Worm (Caenorhabditis elegans) whole organism, L4 larva: ENCODE data around the gene far-6.
A peak's percentile ranks its signal among the peaks of the same experiment; 100 is the strongest.

Source experiments
- D1046.2 ChIP-seq: fragments of 200-800 bp; sonication (Bioruptor generic); IDR thresholded peaks from 2 replicates; pipeline ENCODE4 v1.3.6; 2022; ENCODE audit warnings: missing genetic modification characterization, missing compliant biosample characterization
- F37D6.2 ChIP-seq: sonication (generic microtip); optimal IDR thresholded peaks from 2 replicates; lab custom pipeline; 2016; ENCODE audit warnings: mild to moderate bottlenecking, missing genetic modification characterization, missing compliant biosample characterization
- F49E8.2 ChIP-seq: sonication (generic microtip); optimal IDR thresholded peaks from 2 replicates; lab custom pipeline; 2016; ENCODE audit warnings: missing compliant biosample characterization, mild to moderate bottlenecking, missing genetic modification characterization, borderline replicate concordance
- R02D3.7 ChIP-seq: fragments of 150-350 bp; sonication (generic microtip); optimal IDR thresholded peaks from 3 replicates; lab custom pipeline; 2014; ENCODE audit warnings: missing biosample characterization, missing genetic modification characterization
- T20F7.1 ChIP-seq: fragments of 200-800 bp; sonication (Bioruptor generic); optimal IDR thresholded peaks from 2 replicates; lab custom pipeline; 2018; ENCODE audit warnings: mild to moderate bottlenecking, missing genetic modification characterization, missing compliant biosample characterization
- T26A8.4 ChIP-seq: fragments of 200-800 bp; sonication (Bioruptor generic); IDR thresholded peaks from 2 replicates; pipeline ENCODE4 v1.3.6; 2022; ENCODE audit warnings: missing genetic modification characterization, missing compliant biosample characterization
- Y5F2A.4 ChIP-seq: fragments of 200-800 bp; sonication (Bioruptor generic); optimal IDR thresholded peaks from 2 replicates; lab custom pipeline; 2018; ENCODE audit warnings: mild to moderate bottlenecking, missing genetic modification characterization, missing compliant biosample characterization
- ZK546.5 ChIP-seq, 2 experiments: sonication (generic microtip); optimal IDR thresholded peaks; 2 replicates each; lab custom pipeline; 2017; ENCODE audit warnings: missing biosample characterization in 2 of 2, missing genetic modification characterization in 2 of 2
- ama-1 ChIP-seq: fragments of 150-350 bp; optimal IDR thresholded peaks from 2 replicates; lab custom pipeline; 2014; ENCODE audit warnings: inconsistent platforms, mixed read lengths
- arid-1 ChIP-seq: fragments of 200-800 bp; sonication (Bioruptor generic); conservative IDR thresholded peaks from 2 replicates; pipeline ENCODE4 v1.3.6; 2022; ENCODE audit warnings: missing genetic modification reagents, missing genetic modification characterization, missing compliant biosample characterization
- ceh-20 ChIP-seq: fragments of 200-800 bp; sonication (Bioruptor generic); IDR thresholded peaks from 2 replicates; pipeline ENCODE4 v1.3.6; 2022; ENCODE audit warnings: missing genetic modification reagents, missing genetic modification characterization, missing compliant biosample characterization
- ceh-32 ChIP-seq: sonication (generic microtip); optimal IDR thresholded peaks from 2 replicates; lab custom pipeline; 2016; ENCODE audit warnings: mild to moderate bottlenecking, missing genetic modification characterization, missing compliant biosample characterization; ENCODE audit not compliant: poor library complexity
- ceh-62 ChIP-seq: sonication (generic microtip); optimal IDR thresholded peaks from 2 replicates; lab custom pipeline; 2017; ENCODE audit warnings: missing biosample characterization, missing genetic modification characterization
- ceh-82 ChIP-seq: sonication (generic microtip); optimal IDR thresholded peaks from 2 replicates; lab custom pipeline; 2017; ENCODE audit warnings: missing biosample characterization, missing genetic modification characterization
- cey-2 ChIP-seq: sonication (generic microtip); optimal IDR thresholded peaks from 3 replicates; lab custom pipeline; 2017; ENCODE audit warnings: missing genetic modification characterization, mild to moderate bottlenecking, missing compliant biosample characterization, antibody characterized with exemption, borderline replicate concordance; ENCODE audit not compliant: insufficient read depth
- ctbp-1 ChIP-seq: fragments of 200-800 bp; sonication (Bioruptor generic); IDR thresholded peaks from 2 replicates; pipeline ENCODE4 v1.3.6; 2022; ENCODE audit warnings: missing genetic modification reagents, missing genetic modification characterization, missing compliant biosample characterization
- daf-12 ChIP-seq: fragments of 150-350 bp; optimal IDR thresholded peaks from 2 replicates; lab custom pipeline; 2014; ENCODE audit warnings: missing biosample characterization, missing genetic modification reagents, missing genetic modification characterization
- dmd-6 ChIP-seq: fragments of 200-800 bp; sonication (Bioruptor generic); IDR thresholded peaks from 2 replicates; pipeline ENCODE4 v1.3.6; 2022; ENCODE audit warnings: missing genetic modification reagents, missing genetic modification characterization, missing compliant biosample characterization
- dmd-9 ChIP-seq: fragments of 200-800 bp; sonication (Bioruptor generic); IDR thresholded peaks from 2 replicates; pipeline ENCODE4 v1.3.6; 2022; ENCODE audit warnings: missing genetic modification reagents, missing genetic modification characterization, missing compliant biosample characterization
- duxl-1 ChIP-seq: sonication (generic microtip); optimal IDR thresholded peaks from 2 replicates; lab custom pipeline; 2016; ENCODE audit warnings: mild to moderate bottlenecking, missing genetic modification characterization, moderate library complexity, missing compliant biosample characterization; ENCODE audit not compliant: poor library complexity
- dve-1 ChIP-seq: sonication (generic microtip); optimal IDR thresholded peaks from 2 replicates; lab custom pipeline; 2017; ENCODE audit warnings: antibody characterized with exemption, mild to moderate bottlenecking, missing genetic modification characterization, missing compliant biosample characterization; ENCODE audit not compliant: insufficient read depth
- egl-27 ChIP-seq: sonication (generic microtip); optimal IDR thresholded peaks from 3 replicates; lab custom pipeline; 2017; ENCODE audit warnings: missing biosample characterization, missing genetic modification reagents, missing genetic modification characterization
- hif-1 ChIP-seq, 2 experiments: sonication (generic microtip); optimal IDR thresholded peaks; 2 replicates each; lab custom pipeline; 2016 to 2017; ENCODE audit warnings: missing compliant biosample characterization in 2 of 2, missing genetic modification characterization in 2 of 2, missing genetic modification reagents in 2 of 2, missing genotype in 2 of 2, mild to moderate bottlenecking in 1 of 2
- hlh-11 ChIP-seq: fragments of 200-800 bp; sonication (Bioruptor generic); optimal IDR thresholded peaks from 2 replicates; lab custom pipeline; 2018; ENCODE audit warnings: mild to moderate bottlenecking, missing genetic modification characterization, missing compliant biosample characterization
- hlh-30 ChIP-seq: sonication (generic microtip); optimal IDR thresholded peaks from 2 replicates; lab custom pipeline; 2017; ENCODE audit warnings: antibody characterized with exemption, mild to moderate bottlenecking, missing genetic modification characterization, missing compliant biosample characterization; ENCODE audit not compliant: insufficient read depth
- lin-15B ChIP-seq: fragments of 150-350 bp; sonication (generic microtip); optimal IDR thresholded peaks from 3 replicates; lab custom pipeline; 2014; ENCODE audit warnings: missing biosample characterization, missing genetic modification characterization
- lin-38 ChIP-seq: fragments of 200-800 bp; sonication (Bioruptor generic); IDR thresholded peaks from 2 replicates; pipeline ENCODE4 v1.3.6; 2022; ENCODE audit warnings: missing genetic modification reagents, missing genetic modification characterization, missing compliant biosample characterization
- lin-39 ChIP-seq: fragments of 150-350 bp; optimal IDR thresholded peaks from 2 replicates; lab custom pipeline; 2014; ENCODE audit warnings: missing biosample characterization, missing genetic modification reagents, missing genetic modification characterization
- lsy-2 ChIP-seq, 2 experiments: fragments of 150-350 bp in 1 of 2; sonication (generic microtip) in 1 of 2; optimal IDR thresholded peaks; 2 replicates each; lab custom pipeline; 2014 to 2017; ENCODE audit warnings: missing biosample characterization in 2 of 2, missing genetic modification characterization in 2 of 2
- madf-9 ChIP-seq: fragments of 200-800 bp; sonication (Bioruptor generic); conservative IDR thresholded peaks from 2 replicates; pipeline ENCODE4 v1.3.6; 2022; ENCODE audit warnings: missing genetic modification reagents, missing genetic modification characterization, missing compliant biosample characterization
- mdl-1 ChIP-seq, 2 experiments: fragments of 150-350 bp in 1 of 2; sonication (generic microtip) in 1 of 2; optimal IDR thresholded peaks; 2 replicates each; lab custom pipeline; 2014 to 2017; ENCODE audit warnings: missing biosample characterization in 2 of 2, missing genetic modification characterization in 2 of 2
- mdt-29 ChIP-seq: fragments of 200-800 bp; sonication (Bioruptor generic); IDR thresholded peaks from 2 replicates; pipeline ENCODE4 v1.3.6; 2022; ENCODE audit warnings: missing genetic modification reagents, missing genetic modification characterization, missing compliant biosample characterization
- mes-2 ChIP-seq: sonication (generic microtip); optimal IDR thresholded peaks from 2 replicates; lab custom pipeline; 2016; ENCODE audit warnings: missing genotype, mild to moderate bottlenecking, missing genetic modification characterization, missing compliant biosample characterization; ENCODE audit not compliant: poor library complexity, severe bottlenecking
- mxl-2 ChIP-seq: fragments of 200-800 bp; sonication (Bioruptor generic); conservative IDR thresholded peaks from 2 replicates; pipeline ENCODE4 v1.3.6; 2022; ENCODE audit warnings: missing genetic modification reagents, missing genetic modification characterization, missing compliant biosample characterization
- nhr-102 ChIP-seq: sonication (generic microtip); optimal IDR thresholded peaks from 2 replicates; lab custom pipeline; 2016; ENCODE audit warnings: mild to moderate bottlenecking, missing genetic modification characterization, moderate library complexity, missing compliant biosample characterization
- nhr-11 ChIP-seq: fragments of 150-350 bp; optimal IDR thresholded peaks from 2 replicates; lab custom pipeline; 2014; ENCODE audit warnings: missing biosample characterization, missing genetic modification characterization
- nhr-111 ChIP-seq: fragments of 200-800 bp; sonication (Bioruptor generic); optimal IDR thresholded peaks from 2 replicates; lab custom pipeline; 2018; ENCODE audit warnings: mild to moderate bottlenecking, missing genetic modification characterization, missing compliant biosample characterization
- nhr-28 ChIP-seq: fragments of 150-350 bp; optimal IDR thresholded peaks from 2 replicates; lab custom pipeline; 2014; ENCODE audit warnings: missing biosample characterization, missing genetic modification characterization
- nhr-42 ChIP-seq: fragments of 200-800 bp; sonication (Bioruptor generic); IDR thresholded peaks from 2 replicates; pipeline ENCODE4 v1.3.6; 2022; ENCODE audit warnings: missing genetic modification characterization, missing compliant biosample characterization
- nhr-76 ChIP-seq: fragments of 150-350 bp; optimal IDR thresholded peaks from 2 replicates; lab custom pipeline; 2014; ENCODE audit warnings: missing biosample characterization, missing genetic modification characterization
- nhr-77 ChIP-seq: fragments of 150-350 bp; optimal IDR thresholded peaks from 2 replicates; lab custom pipeline; 2014; ENCODE audit warnings: missing biosample characterization, missing genetic modification characterization
- php-3 ChIP-seq: fragments of 200-800 bp; sonication (Bioruptor generic); IDR thresholded peaks from 2 replicates; pipeline ENCODE4 v1.3.6; 2022; ENCODE audit warnings: missing genetic modification reagents, missing genetic modification characterization, missing compliant biosample characterization
- pqm-1 ChIP-seq: sonication (generic microtip); optimal IDR thresholded peaks from 2 replicates; lab custom pipeline; 2017; ENCODE audit warnings: missing biosample characterization, missing genetic modification characterization
- saeg-2 ChIP-seq: fragments of 200-800 bp; sonication (Bioruptor generic); IDR thresholded peaks from 2 replicates; pipeline ENCODE4 v1.3.6; 2022; ENCODE audit warnings: missing genetic modification reagents, missing genetic modification characterization, missing compliant biosample characterization
- set-16 ChIP-seq: fragments of 200-800 bp; sonication (Bioruptor generic); IDR thresholded peaks from 2 replicates; pipeline ENCODE4 v1.3.6; 2022; ENCODE audit warnings: missing genetic modification reagents, missing genetic modification characterization, missing compliant biosample characterization
- spr-3 ChIP-seq: fragments of 200-800 bp; sonication (Bioruptor generic); optimal IDR thresholded peaks from 2 replicates; lab custom pipeline; 2018; ENCODE audit warnings: mild to moderate bottlenecking, missing genetic modification characterization, missing compliant biosample characterization
- unc-130 ChIP-seq: sonication (generic microtip); optimal IDR thresholded peaks from 2 replicates; lab custom pipeline; 2016; ENCODE audit warnings: missing genetic modification reagents, missing genetic modification characterization, missing compliant biosample characterization
- zfp-2 ChIP-seq: sonication (generic microtip); optimal IDR thresholded peaks from 2 replicates; lab custom pipeline; 2016; ENCODE audit warnings: mild to moderate bottlenecking, missing genetic modification characterization, missing compliant biosample characterization
- zip-11 ChIP-seq: fragments of 200-800 bp; sonication (Bioruptor generic); IDR thresholded peaks from 2 replicates; pipeline ENCODE4 v1.3.6; 2022; ENCODE audit warnings: missing genetic modification characterization, missing compliant biosample characterization
- zip-2 ChIP-seq: fragments of 150-350 bp; optimal IDR thresholded peaks from 2 replicates; lab custom pipeline; 2014; ENCODE audit warnings: missing biosample characterization, missing genetic modification characterization
- ztf-11 ChIP-seq: fragments of 150-350 bp; optimal IDR thresholded peaks from 2 replicates; lab custom pipeline; 2014; ENCODE audit warnings: missing biosample characterization, missing genetic modification characterization

Gene far-6

ce11 chrIV:13297746-13298145, 30.4 kb upstream of the far-6 start, which contains the start of the genes Y67H2A.2 and micu-1 (continued):
- TF ChIP-seq nhr-111 (GFP tag; lab: Kevin White, UChicago): no peak
- TF ChIP-seq lin-15B (tag; lab: Kevin White, UChicago): no peak
- peak; percentile 45 for TF ChIP-seq hlh-30 (tag; lab: Kevin White, UChicago)
- TF ChIP-seq pqm-1 (tag; lab: Kevin White, UChicago): no peak
- TF ChIP-seq hlh-11 (tag; lab: Kevin White, UChicago): peak; percentile 49
- TF ChIP-seq zfp-2 (tag; lab: Kevin White, UChicago): no peak
- TF ChIP-seq lin-38 (GFP tag; lab: Robert Waterston, UW): peak; percentile 99
- 0 out of 2 replicates have a peak, but pooled peaks have one; percentile 42 for TF ChIP-seq ctbp-1 (GFP tag; lab: Robert Waterston, UW)
- no peak for TF ChIP-seq F49E8.2 (tag; lab: Kevin White, UChicago)
- no peak for TF ChIP-seq ZK546.5 (tag; optimal IDR thresholded peaks at IDR 0.05; lab: Kevin White, UChicago)
- no peak for TF ChIP-seq ceh-32 (tag; lab: Kevin White, UChicago)
- no peak for TF ChIP-seq ztf-11 (tag; lab: Kevin White, UChicago)
- TF ChIP-seq T26A8.4 (GFP tag; lab: Robert Waterston, UW): no peak
- no peak for TF ChIP-seq zip-2 (tag; lab: Kevin White, UChicago)
- TF ChIP-seq ceh-82 (tag; lab: Kevin White, UChicago): no peak
- TF ChIP-seq ceh-62 (tag; lab: Kevin White, UChicago): no peak
- no peak for TF ChIP-seq mxl-2 (GFP tag; lab: Robert Waterston, UW)
- TF ChIP-seq lin-39: no peak
- TF ChIP-seq F37D6.2 (tag; lab: Kevin White, UChicago): peak; percentile 5
- TF ChIP-seq nhr-28: peak; percentile 23
- TF ChIP-seq arid-1 (GFP tag; lab: Robert Waterston, UW): no peak
- no peak for TF ChIP-seq php-3
- TF ChIP-seq ceh-20 (GFP tag; lab: Robert Waterston, UW): 0 out of 2 replicates have a peak, but pooled peaks have one; percentile 34
- TF ChIP-seq nhr-42 (GFP tag; lab: Robert Waterston, UW): no peak
- TF ChIP-seq lsy-2 (tag; optimal IDR thresholded peaks at IDR 0.05; lab: Kevin White, UChicago): peak; percentile 38 to 73
- TF ChIP-seq egl-27 (tag; lab: Kevin White, UChicago): no peak
- peak; percentile 41 for TF ChIP-seq spr-3 (GFP tag; lab: Kevin White, UChicago)
- TF ChIP-seq cey-2 (tag; lab: Kevin White, UChicago): no peak
- TF ChIP-seq duxl-1 (tag; lab: Kevin White, UChicago): no peak
- peak; percentile 45 for TF ChIP-seq nhr-102 (tag; lab: Kevin White, UChicago)
- peak; percentile 11 for TF ChIP-seq unc-130 (GFP tag; lab: Kevin White, UChicago)
- no peak for TF ChIP-seq Y5F2A.4 (GFP tag; lab: Kevin White, UChicago)
- peak; percentile 57 for TF ChIP-seq dmd-6 (GFP tag; lab: Robert Waterston, UW)
- TF ChIP-seq R02D3.7 (tag; lab: Kevin White, UChicago): no peak
- TF ChIP-seq T20F7.1 (GFP tag; lab: Kevin White, UChicago): no peak
- no peak for TF ChIP-seq nhr-76 (tag; lab: Kevin White, UChicago)
- peak; percentile 83 for TF ChIP-seq mes-2 (tag; lab: Kevin White, UChicago)
- no peak for TF ChIP-seq set-16 (GFP tag; lab: Robert Waterston, UW)
- no peak for TF ChIP-seq dmd-9
- no peak for TF ChIP-seq mdt-29 (GFP tag; lab: Robert Waterston, UW)
- no peak for TF ChIP-seq D1046.2 (GFP tag; lab: Robert Waterston, UW)
- TF ChIP-seq mdl-1 (tag; optimal IDR thresholded peaks at IDR 0.05; lab: Kevin White, UChicago): no peak
- TF ChIP-seq hif-1 (tag; optimal IDR thresholded peaks at IDR 0.05; lab: Kevin White, UChicago): peak in 1 of 2 experiments; percentile 29
- TF ChIP-seq saeg-2: no peak
- TF ChIP-seq nhr-77 (tag; lab: Kevin White, UChicago): peak; percentile 18
- no peak for TF ChIP-seq ama-1 (lab: Kevin White, UChicago)
- no peak for TF ChIP-seq madf-9
- TF ChIP-seq dve-1 (tag; lab: Kevin White, UChicago): peak; percentile 31
- TF ChIP-seq nhr-11 (tag; lab: Kevin White, UChicago): no peak
- TF ChIP-seq zip-11 (GFP tag; lab: Robert Waterston, UW): no peak
- TF ChIP-seq daf-12 (tag; lab: Kevin White, UChicago): no peak
